Worm (Caenorhabditis elegans) whole organism, early embryonic: ENCODE data around the gene dpff-1.

Source experiments
- B0310.2 ChIP-seq: sonication (generic microtip); optimal IDR thresholded peaks from 2 replicates; lab custom pipeline; 2016; ENCODE audit warnings: mild to moderate bottlenecking, missing genetic modification characterization, missing compliant biosample characterization
- F13C5.2 ChIP-seq: sonication (generic microtip); optimal IDR thresholded peaks from 2 replicates; lab custom pipeline; 2017; ENCODE audit warnings: mild to moderate bottlenecking, missing genetic modification characterization, inconsistent platforms, missing compliant biosample characterization
- aly-1 ChIP-seq: sonication (generic microtip); optimal IDR thresholded peaks from 2 replicates; lab custom pipeline; 2016; ENCODE audit warnings: missing genetic modification characterization, missing compliant biosample characterization
- ama-1 ChIP-seq: fragments of 150-350 bp; optimal IDR thresholded peaks from 2 replicates; lab custom pipeline; 2014
- ceh-13 ChIP-seq: fragments of 200-800 bp; sonication (Bioruptor generic); optimal IDR thresholded peaks from 2 replicates; lab custom pipeline; 2018; ENCODE audit warnings: mild to moderate bottlenecking, missing genetic modification characterization, missing compliant biosample characterization
- ceh-36 ChIP-seq: sonication (generic microtip); optimal IDR thresholded peaks from 2 replicates; lab custom pipeline; 2016; ENCODE audit warnings: missing genetic modification characterization, inconsistent platforms, missing compliant biosample characterization
- ets-7 ChIP-seq: sonication (generic microtip); optimal IDR thresholded peaks from 2 replicates; lab custom pipeline; 2016; ENCODE audit warnings: missing genotype, missing genetic modification characterization, missing compliant biosample characterization
- flt-1 ChIP-seq: fragments of 200-800 bp; sonication (Bioruptor generic); IDR thresholded peaks from 2 replicates; pipeline ENCODE4 v1.3.6; 2022; ENCODE audit warnings: missing genetic modification characterization, missing compliant biosample characterization
- hmbx-1 ChIP-seq: sonication (generic microtip); optimal IDR thresholded peaks from 2 replicates; lab custom pipeline; 2016; ENCODE audit warnings: mild to moderate bottlenecking, missing genetic modification characterization, missing compliant biosample characterization
- hmg-4 ChIP-seq: fragments of 200-800 bp; sonication (Bioruptor generic); optimal IDR thresholded peaks from 2 replicates; lab custom pipeline; 2018; ENCODE audit warnings: mild to moderate bottlenecking, missing genetic modification characterization, missing compliant biosample characterization
- hnd-1 ChIP-seq: sonication (generic microtip); optimal IDR thresholded peaks from 2 replicates; lab custom pipeline; 2016; ENCODE audit warnings: missing genetic modification characterization, missing compliant biosample characterization
- pes-1 ChIP-seq: fragments of 200-800 bp; sonication (Bioruptor generic); IDR thresholded peaks from 2 replicates; pipeline ENCODE4 v1.3.6; 2022; ENCODE audit warnings: missing genetic modification reagents, missing genetic modification characterization, missing compliant biosample characterization
- scrt-1 ChIP-seq: fragments of 200-800 bp; sonication (Bioruptor generic); IDR thresholded peaks from 2 replicates; pipeline ENCODE4 v1.3.6; 2022; ENCODE audit warnings: missing genetic modification characterization, missing compliant biosample characterization
- sea-1 ChIP-seq: fragments of 200-800 bp; sonication (Bioruptor generic); conservative IDR thresholded peaks from 2 replicates; pipeline ENCODE4 v1.3.6; 2022; ENCODE audit warnings: missing genetic modification characterization, missing compliant biosample characterization
- tbx-11 ChIP-seq: fragments of 200-800 bp; sonication (Bioruptor generic); IDR thresholded peaks from 2 replicates; pipeline ENCODE4 v1.3.6; 2022; ENCODE audit warnings: missing genetic modification characterization, missing compliant biosample characterization
- tbx-37 ChIP-seq: fragments of 200-800 bp; sonication (Bioruptor generic); conservative IDR thresholded peaks from 2 replicates; pipeline ENCODE4 v1.3.6; 2022; ENCODE audit warnings: missing genetic modification reagents, missing genetic modification characterization, missing compliant biosample characterization
- tra-4 ChIP-seq: sonication (generic microtip); optimal IDR thresholded peaks from 2 replicates; lab custom pipeline; 2017; ENCODE audit warnings: missing genetic modification characterization, missing compliant biosample characterization

The dpff-1 gene

DNA sequence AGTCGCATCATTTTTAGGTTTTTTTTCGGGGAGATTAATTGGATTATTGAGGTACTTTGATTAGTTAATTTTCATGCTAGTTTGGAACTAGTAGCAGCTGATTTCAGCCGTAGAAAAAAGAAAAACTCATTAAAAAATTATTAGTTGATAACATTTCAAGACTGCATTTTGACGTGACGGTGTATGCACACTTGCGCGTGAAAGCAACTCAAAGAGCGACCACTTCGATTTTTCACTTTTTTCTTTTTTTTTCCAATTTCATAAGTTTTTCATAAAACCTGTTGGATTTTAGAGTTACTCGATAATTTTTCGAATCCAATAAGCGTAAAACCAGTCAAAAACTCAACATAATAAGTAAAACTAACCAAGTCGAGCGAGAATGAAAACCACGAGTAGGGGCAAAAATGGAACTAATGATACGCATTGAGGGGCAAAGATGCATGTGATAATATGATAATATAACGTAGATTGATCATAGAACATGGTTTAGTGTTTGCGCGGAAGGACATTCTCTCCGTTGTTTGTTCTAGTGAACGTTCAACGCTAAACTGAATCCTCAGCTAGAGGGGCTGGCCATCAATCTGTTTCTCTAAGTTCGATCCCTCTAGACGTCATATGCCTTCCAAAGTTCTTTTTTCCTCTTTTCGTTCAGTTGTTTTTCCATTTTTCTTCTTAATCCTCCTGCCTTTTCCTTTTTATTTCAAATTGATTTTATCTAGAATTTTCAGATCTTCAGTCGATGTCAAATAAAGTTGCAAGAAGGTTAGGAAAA is 42.2 kb upstream of the dpff-1 start, which contains the start of the genes F25B5.6 and F25B5.3:
Gene F25B5.6, minus strand, starts transcription at position 572 of the 772 bp plus-strand sequence.
Gene F25B5.3, plus strand, starts transcription at position 722 of the 772 bp plus-strand sequence.
- TF ChIP-seq ceh-13 (GFP tag; lab: Kevin White, UChicago) (no peak), tbx-11 (GFP tag; lab: Robert Waterston, UW) (no peak), aly-1 (no peak), flt-1 (GFP tag; lab: Robert Waterston, UW) (no peak), scrt-1 (no peak), hmg-4 (GFP tag; lab: Kevin White, UChicago) (no peak), tra-4 (tag; lab: Kevin White, UChicago) (no peak), B0310.2 (tag; lab: Kevin White, UChicago) (no peak), ama-1 (no peak), hnd-1 (tag; lab: Kevin White, UChicago) (no peak), hmbx-1 (tag; lab: Kevin White, UChicago) (no peak), pes-1 (no peak), ceh-36 (tag; lab: Kevin White, UChicago) (no peak), sea-1 (GFP tag; lab: Robert Waterston, UW) (no peak), F13C5.2 (tag; lab: Kevin White, UChicago) (no peak), ets-7 (tag; lab: Kevin White, UChicago) (no peak), tbx-37 (GFP tag; lab: Robert Waterston, UW) (no peak)

DNA sequence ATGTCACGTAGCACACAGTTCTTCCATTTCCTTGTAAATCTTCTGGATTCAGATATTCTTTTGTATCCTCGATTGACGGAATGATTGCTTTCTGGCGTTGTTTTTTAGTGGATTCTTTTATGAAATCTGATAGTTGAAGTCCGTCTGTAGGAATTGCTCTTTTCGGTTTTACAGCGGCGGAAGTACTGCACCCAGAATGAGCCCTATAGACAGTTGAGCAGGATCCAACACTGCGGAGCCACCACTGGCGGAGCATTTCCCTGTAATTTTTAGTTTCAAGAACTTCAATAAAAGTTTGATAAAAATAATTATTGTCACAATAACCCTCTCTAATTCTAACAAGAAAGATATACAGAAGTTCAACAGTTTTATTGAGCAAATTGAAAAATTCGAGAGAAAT is 39.7 kb upstream of the dpff-1 start, which contains the start of gene F25B5.5:
Gene F25B5.5, minus strand, starts transcription at position 260 of the 400 bp plus-strand sequence.
- no peak for TF ChIP-seq scrt-1
- no peak for TF ChIP-seq F13C5.2 (tag; lab: Kevin White, UChicago)
- TF ChIP-seq B0310.2 (tag; lab: Kevin White, UChicago): no peak
- no peak for TF ChIP-seq ets-7 (tag; lab: Kevin White, UChicago)
- TF ChIP-seq tbx-37 (GFP tag; lab: Robert Waterston, UW): no peak
- TF ChIP-seq pes-1: no peak
- no peak for TF ChIP-seq ceh-13 (GFP tag; lab: Kevin White, UChicago)
- no peak for TF ChIP-seq ama-1
- TF ChIP-seq sea-1 (GFP tag; lab: Robert Waterston, UW): no peak
- TF ChIP-seq aly-1: no peak
- no peak for TF ChIP-seq hnd-1 (tag; lab: Kevin White, UChicago)

DNA sequence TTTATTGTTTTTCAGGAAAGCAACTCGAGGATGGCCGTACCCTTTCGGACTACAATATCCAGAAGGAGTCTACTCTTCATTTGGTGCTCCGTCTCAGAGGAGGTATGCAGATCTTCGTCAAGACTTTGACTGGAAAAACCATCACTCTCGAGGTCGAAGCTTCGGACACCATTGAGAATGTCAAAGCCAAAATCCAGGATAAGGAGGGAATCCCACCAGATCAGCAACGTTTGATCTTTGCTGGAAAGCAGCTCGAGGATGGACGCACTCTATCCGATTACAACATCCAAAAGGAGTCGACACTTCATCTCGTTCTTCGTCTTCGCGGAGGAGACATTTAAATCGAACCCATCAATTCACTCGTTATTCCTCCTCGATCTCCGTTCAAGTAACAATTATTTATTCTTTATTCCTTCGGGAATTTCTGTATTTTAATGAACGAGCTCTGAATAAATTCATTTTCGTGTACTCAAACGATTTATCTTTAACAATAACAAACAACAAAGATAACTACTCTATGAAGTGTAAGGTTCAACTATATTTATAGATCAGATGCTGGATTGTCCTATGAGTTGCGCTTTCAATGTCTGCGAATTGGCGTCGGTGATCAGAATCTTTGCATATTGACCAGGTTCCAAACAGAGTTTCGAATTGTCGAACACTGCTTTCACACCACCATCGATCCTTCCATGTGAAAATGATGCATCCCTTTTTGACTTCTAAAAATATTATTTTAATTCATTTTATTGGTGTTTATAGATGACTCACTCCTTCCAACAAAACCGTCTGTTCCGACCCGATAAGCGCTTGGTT is 37.4 kb upstream of the dpff-1 start:
- TF ChIP-seq flt-1 (GFP tag; lab: Robert Waterston, UW) (peak; percentile 20; the same call in 1 of the 2 replicates), sea-1 (GFP tag; lab: Robert Waterston, UW) (peak; percentile 18; the same call in 1 of the 2 replicates), hmg-4 (GFP tag; lab: Kevin White, UChicago) (peak; percentile 12), F13C5.2 (tag; lab: Kevin White, UChicago) (no peak), hnd-1 (tag; lab: Kevin White, UChicago) (no peak), ceh-13 (GFP tag; lab: Kevin White, UChicago) (no peak)

DNA sequence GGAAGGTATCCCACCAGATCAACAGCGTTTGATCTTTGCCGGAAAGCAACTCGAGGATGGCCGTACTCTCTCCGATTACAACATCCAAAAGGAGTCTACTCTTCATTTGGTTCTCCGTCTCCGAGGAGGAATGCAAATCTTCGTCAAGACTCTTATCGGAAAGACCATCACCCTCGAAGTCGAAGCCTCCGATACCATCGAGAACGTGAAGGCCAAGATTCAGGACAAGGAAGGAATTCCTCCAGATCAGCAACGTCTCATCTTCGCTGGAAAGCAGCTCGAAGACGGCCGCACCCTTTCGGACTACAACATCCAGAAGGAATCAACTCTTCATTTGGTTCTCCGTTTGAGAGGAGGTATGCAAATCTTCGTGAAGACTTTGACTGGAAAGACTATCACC is 36.0 kb upstream of the dpff-1 start:
- TF ChIP-seq hmg-4 (GFP tag; lab: Kevin White, UChicago): no peak
- no peak for TF ChIP-seq scrt-1
- no peak for TF ChIP-seq tbx-11 (GFP tag; lab: Robert Waterston, UW)
- TF ChIP-seq ceh-36 (tag; lab: Kevin White, UChicago): no peak
- no peak for TF ChIP-seq F13C5.2 (tag; lab: Kevin White, UChicago)
- TF ChIP-seq hnd-1 (tag; lab: Kevin White, UChicago): no peak
- no peak for TF ChIP-seq pes-1
- TF ChIP-seq tra-4 (tag; lab: Kevin White, UChicago): no peak
- TF ChIP-seq ceh-13 (GFP tag; lab: Kevin White, UChicago): no peak
- TF ChIP-seq tbx-37 (GFP tag; lab: Robert Waterston, UW): no peak
- no peak for TF ChIP-seq flt-1 (GFP tag; lab: Robert Waterston, UW)
- no peak for TF ChIP-seq B0310.2 (tag; lab: Kevin White, UChicago)

DNA sequence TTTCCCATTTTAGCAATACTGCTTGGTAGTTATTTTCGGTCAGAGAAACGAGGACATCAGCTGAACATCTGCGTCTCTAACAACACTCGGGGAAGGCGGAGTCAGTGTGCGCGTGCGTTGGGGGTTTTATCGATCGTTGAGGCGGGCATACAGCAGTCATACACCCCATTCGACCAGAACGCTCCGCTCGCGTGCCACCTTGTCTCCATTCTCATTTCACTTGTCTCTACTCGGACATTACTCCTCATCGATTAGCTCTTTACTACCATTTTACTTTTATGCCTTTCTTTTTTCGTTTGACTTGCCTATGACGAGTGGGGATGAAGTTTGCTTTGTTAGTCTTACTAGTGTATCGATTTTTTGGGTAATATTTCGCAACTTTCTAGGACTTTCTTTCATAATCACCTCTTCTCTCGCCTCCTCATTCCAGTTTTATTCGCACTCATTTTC is 34.4 kb upstream of the dpff-1 start:
- TF ChIP-seq aly-1 (no peak), sea-1 (GFP tag; lab: Robert Waterston, UW) (no peak), B0310.2 (tag; lab: Kevin White, UChicago) (no peak), ceh-13 (GFP tag; lab: Kevin White, UChicago) (no peak), pes-1 (no peak; the same call in 1 of the 2 replicates), hmbx-1 (tag; lab: Kevin White, UChicago) (no peak), scrt-1 (0 out of 2 replicates have a peak, but pooled peaks have one; percentile 8), hmg-4 (GFP tag; lab: Kevin White, UChicago) (no peak), flt-1 (GFP tag; lab: Robert Waterston, UW) (0 out of 2 replicates have a peak, but pooled peaks have one; percentile 30), tra-4 (tag; lab: Kevin White, UChicago) (no peak), tbx-11 (GFP tag; lab: Robert Waterston, UW) (peak; percentile 5; the same call in 1 of the 2 replicates), F13C5.2 (tag; lab: Kevin White, UChicago) (no peak), ets-7 (tag; lab: Kevin White, UChicago) (no peak)
